Fruit fly (Drosophila melanogaster) whole organism: Measurements from ENCODE around the gene Cpr67B.

Experiments used
- CG8478 ChIP-seq: fragments of >200 bp; optimal IDR thresholded peaks from 2 replicates; lab custom pipeline; 2018; ENCODE audit warnings: inconsistent platforms
- EcR ChIP-seq, 2 experiments: fragments of >200 bp; optimal IDR thresholded peaks; 2 replicates each; lab custom pipeline; 2017; ENCODE audit warnings: missing biosample characterization in 2 of 2, missing genetic modification characterization in 2 of 2, missing genetic modification reagents in 2 of 2
- psq ChIP-seq: fragments of >200 bp; optimal IDR thresholded peaks from 2 replicates; lab custom pipeline; 2017

dm6 chr3L:9422135-9422534 is 17.5 kb downstream of the Cpr67B start:
- no peak for TF ChIP-seq EcR (GFP tag; optimal IDR thresholded peaks at IDR 0.05; lab: Kevin White, UChicago)
- no peak for TF ChIP-seq psq (lab: Kevin White, UChicago)
- no peak for TF ChIP-seq CG8478
